Fruit fly (Drosophila melanogaster) whole organism, embryonic: ENCODE results near the gene FIG4.

ENCODE experiments used
- Atf-2 ChIP-seq: fragments of 200-800 bp; sonication (Bioruptor generic); optimal IDR thresholded peaks from 2 replicates; lab custom pipeline; 2016; ENCODE audit warnings: missing biosample characterization, missing genetic modification characterization
- CG10147 ChIP-seq: fragments of 200-800 bp; sonication (Bioruptor generic); optimal IDR thresholded peaks from 2 replicates; lab custom pipeline; 2019; ENCODE audit warnings: missing biosample characterization, mild to moderate bottlenecking, missing genetic modification characterization, moderate library complexity
- CG11398 ChIP-seq: fragments of 200-800 bp; sonication (Bioruptor generic); optimal IDR thresholded peaks from 2 replicates; lab custom pipeline; 2016; ENCODE audit warnings: missing biosample characterization, missing genetic modification characterization
- CG12659 ChIP-seq: fragments of 200-800 bp; sonication (Bioruptor generic); optimal IDR thresholded peaks from 3 replicates; lab custom pipeline; 2017; ENCODE audit warnings: mild to moderate bottlenecking, missing biosample characterization, missing genetic modification reagents, missing genetic modification characterization
- CG12942 ChIP-seq: fragments of 200-800 bp; sonication (Bioruptor generic); optimal IDR thresholded peaks from 3 replicates; lab custom pipeline; 2016; ENCODE audit warnings: missing biosample characterization, missing genetic modification characterization
- CG13775 ChIP-seq: fragments of 200-800 bp; sonication (Bioruptor generic); optimal IDR thresholded peaks from 3 replicates; lab custom pipeline; 2017; ENCODE audit warnings: missing biosample characterization, mild to moderate bottlenecking, missing genetic modification characterization
- CG15011 ChIP-seq: fragments of 200-800 bp; sonication (Bioruptor generic); optimal IDR thresholded peaks from 3 replicates; lab custom pipeline; 2018; ENCODE audit warnings: missing biosample characterization, mild to moderate bottlenecking, missing genetic modification characterization
- CG15073 ChIP-seq: fragments of 200-800 bp; sonication (Bioruptor generic); optimal IDR thresholded peaks from 2 replicates; lab custom pipeline; 2016; ENCODE audit warnings: missing biosample characterization, missing genetic modification characterization
- CG18011 ChIP-seq: fragments of 200-800 bp; sonication (Bioruptor generic); optimal IDR thresholded peaks from 2 replicates; lab custom pipeline; 2017; ENCODE audit warnings: missing biosample characterization, missing genetic modification characterization, mild to moderate bottlenecking, moderate library complexity, missing genotype
- CG2875 ChIP-seq: fragments of 200-800 bp; sonication (Bioruptor generic); optimal IDR thresholded peaks from 2 replicates; lab custom pipeline; 2017; ENCODE audit warnings: missing biosample characterization, mild to moderate bottlenecking, missing genetic modification characterization, missing genetic modification reagents
- CG32767 ChIP-seq: fragments of 200-800 bp; sonication (Bioruptor generic); IDR thresholded peaks from 2 replicates; pipeline ENCODE4 v1.3.6; 2022; ENCODE audit warnings: missing biosample characterization, missing genetic modification characterization
- CG3838 ChIP-seq: fragments of 200-800 bp; sonication (Bioruptor generic); optimal IDR thresholded peaks from 3 replicates; lab custom pipeline; 2016; ENCODE audit warnings: missing biosample characterization, missing genetic modification characterization
- CG4617 ChIP-seq: fragments of 200-800 bp; sonication (Bioruptor generic); optimal IDR thresholded peaks from 3 replicates; lab custom pipeline; 2016; ENCODE audit warnings: missing biosample characterization, missing genetic modification characterization, borderline replicate concordance
- CG5953 ChIP-seq: fragments of 200-800 bp; sonication (Bioruptor generic); IDR thresholded peaks from 2 replicates; pipeline ENCODE4 v1.3.6; 2022; ENCODE audit warnings: missing biosample characterization, missing genetic modification characterization
- CG6175 ChIP-seq: fragments of 200-800 bp; sonication (Bioruptor generic); IDR thresholded peaks from 3 replicates; pipeline ENCODE4 v1.3.6; 2022; ENCODE audit warnings: missing biosample characterization, missing genetic modification characterization
- CG7556 ChIP-seq: fragments of 200-800 bp; sonication (Bioruptor generic); optimal IDR thresholded peaks from 2 replicates; lab custom pipeline; 2017; ENCODE audit warnings: missing biosample characterization, mild to moderate bottlenecking, missing genetic modification characterization
- CG7839 ChIP-seq: fragments of 200-800 bp; sonication (Bioruptor generic); optimal IDR thresholded peaks from 3 replicates; lab custom pipeline; 2018; ENCODE audit warnings: missing biosample characterization, mild to moderate bottlenecking, missing genetic modification characterization, moderate library complexity
- CG7928 ChIP-seq: fragments of 200-800 bp; sonication (Bioruptor generic); optimal IDR thresholded peaks from 2 replicates; lab custom pipeline; 2017; ENCODE audit warnings: missing biosample characterization, mild to moderate bottlenecking, missing genetic modification characterization
- CG8765 ChIP-seq: fragments of 200-800 bp; sonication (Bioruptor generic); IDR thresholded peaks from 2 replicates; pipeline ENCODE4 v1.3.6; 2022; ENCODE audit warnings: missing biosample characterization, missing genetic modification characterization
- CG8924 ChIP-seq: fragments of 200-800 bp; optimal IDR thresholded peaks from 3 replicates; lab custom pipeline; 2019; ENCODE audit warnings: missing biosample characterization, mild to moderate bottlenecking, missing genetic modification characterization, moderate library complexity
- CG9817 ChIP-seq: fragments of 200-800 bp; sonication (Bioruptor generic); optimal IDR thresholded peaks from 2 replicates; lab custom pipeline; 2018; ENCODE audit warnings: missing biosample characterization, mild to moderate bottlenecking, missing genetic modification characterization, moderate library complexity
- Fer1 ChIP-seq: fragments of 200-800 bp; sonication (Bioruptor generic); optimal IDR thresholded peaks from 2 replicates; lab custom pipeline; 2017; ENCODE audit warnings: missing biosample characterization, mild to moderate bottlenecking, missing genetic modification characterization
- H2.0 ChIP-seq: fragments of 200-800 bp; sonication (Bioruptor generic); IDR thresholded peaks from 2 replicates; pipeline ENCODE4 v1.3.6; 2022; ENCODE audit warnings: missing biosample characterization, missing genetic modification characterization
- HLH4C ChIP-seq: fragments of 200-800 bp; sonication (Bioruptor generic); IDR thresholded peaks from 3 replicates; pipeline ENCODE4 v1.3.6; 2022; ENCODE audit warnings: missing biosample characterization, missing genetic modification characterization; ENCODE audit not compliant: partially characterized antibody
- HmgD ChIP-seq: fragments of 200-800 bp; sonication (Bioruptor generic); optimal IDR thresholded peaks from 3 replicates; lab custom pipeline; 2016; ENCODE audit warnings: missing biosample characterization, missing genetic modification characterization
- Neu2 ChIP-seq: fragments of 200-800 bp; sonication (Bioruptor generic); optimal IDR thresholded peaks from 3 replicates; lab custom pipeline; 2016; ENCODE audit warnings: missing biosample characterization, missing genetic modification characterization, borderline replicate concordance
- Nf-YB ChIP-seq: fragments of 200-800 bp; sonication (Bioruptor generic); optimal IDR thresholded peaks from 3 replicates; lab custom pipeline; 2019; ENCODE audit warnings: missing biosample characterization, mild to moderate bottlenecking, missing genetic modification characterization, moderate library complexity
- Poxn ChIP-seq: fragments of 200-800 bp; sonication (Bioruptor generic); IDR thresholded peaks from 2 replicates; pipeline ENCODE4 v1.3.6; 2022; ENCODE audit warnings: missing biosample characterization, missing genetic modification characterization
- Ravus ChIP-seq: fragments of 200-800 bp; sonication (Bioruptor generic); IDR thresholded peaks from 2 replicates; pipeline ENCODE4 v1.3.6; 2022; ENCODE audit warnings: missing biosample characterization, missing genetic modification characterization
- Tbp ChIP-seq: fragments of >200 bp; optimal IDR thresholded peaks from 2 replicates; lab custom pipeline; 2018; ENCODE audit warnings: missing biosample characterization, missing genetic modification characterization
- Trl ChIP-seq, 3 experiments: fragments of >200 bp in 2 of 3; fragments of 200-800 bp in 1 of 3; sonication (Bioruptor generic) in 1 of 3; optimal IDR thresholded peaks; 2 replicates in 1 of 3; 3 replicates in 2 of 3; lab custom pipeline; 2016 to 2017; ENCODE audit warnings: missing biosample characterization in 1 of 3, missing genetic modification characterization in 1 of 3
- br ChIP-seq: fragments of >200 bp; optimal IDR thresholded peaks from 2 replicates; lab custom pipeline; 2017
- cad ChIP-seq: fragments of >200 bp; optimal IDR thresholded peaks from 2 replicates; lab custom pipeline; 2017; ENCODE audit warnings: missing biosample characterization, missing genetic modification characterization
- caup ChIP-seq: fragments of 200-800 bp; sonication (Bioruptor generic); optimal IDR thresholded peaks from 3 replicates; lab custom pipeline; 2017; ENCODE audit warnings: missing biosample characterization, mild to moderate bottlenecking, missing genetic modification characterization, moderate library complexity; ENCODE audit not compliant: severe bottlenecking
- cwo ChIP-seq: fragments of 200-800 bp; sonication (Bioruptor generic); optimal IDR thresholded peaks from 3 replicates; lab custom pipeline; 2017; ENCODE audit warnings: missing biosample characterization, missing genetic modification characterization, mild to moderate bottlenecking, moderate library complexity, missing genetic modification reagents
- dmrt11E ChIP-seq: fragments of 200-800 bp; sonication (Bioruptor generic); optimal IDR thresholded peaks from 3 replicates; lab custom pipeline; 2018; ENCODE audit warnings: missing biosample characterization, mild to moderate bottlenecking, missing genetic modification characterization, moderate library complexity
- ewg ChIP-seq: fragments of 200-800 bp; sonication (Bioruptor generic); optimal IDR thresholded peaks from 3 replicates; lab custom pipeline; 2017; ENCODE audit warnings: mild to moderate bottlenecking, missing biosample characterization, missing genetic modification reagents, missing genetic modification characterization
- exex ChIP-seq: fragments of 200-800 bp; sonication (Bioruptor generic); optimal IDR thresholded peaks from 4 replicates; lab custom pipeline; 2018; ENCODE audit warnings: missing biosample characterization, mild to moderate bottlenecking, missing genetic modification characterization, moderate library complexity
- hb ChIP-seq: fragments of 200-800 bp; sonication (Bioruptor generic); IDR thresholded peaks from 3 replicates; pipeline ENCODE4 v1.3.6; 2022; ENCODE audit warnings: missing biosample characterization, missing genetic modification characterization; ENCODE audit not compliant: partially characterized antibody
- hkb ChIP-seq, 2 experiments: fragments of 200-800 bp in 1 of 2; fragments of >200 bp in 1 of 2; sonication (Bioruptor generic) in 1 of 2; IDR thresholded peaks in 1 of 2; optimal IDR thresholded peaks in 1 of 2; 2 replicates each; pipeline versions ENCODE4 v1.3.6 to Lab custom; 2017 to 2022; ENCODE audit warnings: missing biosample characterization in 1 of 2, missing genetic modification characterization in 1 of 2
- kah ChIP-seq: fragments of 200-800 bp; sonication (Bioruptor generic); optimal IDR thresholded peaks from 2 replicates; lab custom pipeline; 2018; ENCODE audit warnings: missing biosample characterization, mild to moderate bottlenecking, missing genetic modification characterization
- lbe ChIP-seq: fragments of 200-800 bp; sonication (Bioruptor generic); optimal IDR thresholded peaks from 2 replicates; lab custom pipeline; 2016; ENCODE audit warnings: missing biosample characterization, mild to moderate bottlenecking, missing genetic modification characterization
- luna ChIP-seq: fragments of 200-800 bp; sonication (Bioruptor generic); optimal IDR thresholded peaks from 2 replicates; lab custom pipeline; 2016; ENCODE audit warnings: missing biosample characterization, missing genetic modification characterization
- mam ChIP-seq: fragments of 200-800 bp; sonication (Bioruptor generic); optimal IDR thresholded peaks from 3 replicates; lab custom pipeline; 2016; ENCODE audit warnings: missing biosample characterization, missing genetic modification characterization
- pum ChIP-seq: fragments of 200-800 bp; sonication (Bioruptor generic); optimal IDR thresholded peaks from 2 replicates; lab custom pipeline; 2016; ENCODE audit warnings: missing biosample characterization, missing genetic modification characterization
- row ChIP-seq: fragments of 200-800 bp; sonication (Bioruptor generic); IDR thresholded peaks from 3 replicates; pipeline ENCODE4 v1.3.6; 2022; ENCODE audit warnings: missing biosample characterization, missing genetic modification characterization
- so ChIP-seq: fragments of 200-800 bp; sonication (Bioruptor generic); IDR thresholded peaks from 3 replicates; pipeline ENCODE4 v1.3.6; 2022; ENCODE audit warnings: missing biosample characterization, missing genetic modification characterization
- sr ChIP-seq: fragments of 200-800 bp; sonication (Bioruptor generic); IDR thresholded peaks from 3 replicates; pipeline ENCODE4 v1.3.6; 2022; ENCODE audit warnings: missing biosample characterization, missing genetic modification characterization
- twi ChIP-seq: fragments of 200-800 bp; optimal IDR thresholded peaks from 2 replicates; lab custom pipeline; 2019; ENCODE audit warnings: missing biosample characterization, mild to moderate bottlenecking, missing genetic modification characterization, moderate library complexity
- unpg ChIP-seq: fragments of 200-800 bp; sonication (Bioruptor generic); optimal IDR thresholded peaks from 3 replicates; lab custom pipeline; 2018; ENCODE audit warnings: missing biosample characterization, mild to moderate bottlenecking, missing genetic modification characterization, moderate library complexity

Gene FIG4

DNA sequence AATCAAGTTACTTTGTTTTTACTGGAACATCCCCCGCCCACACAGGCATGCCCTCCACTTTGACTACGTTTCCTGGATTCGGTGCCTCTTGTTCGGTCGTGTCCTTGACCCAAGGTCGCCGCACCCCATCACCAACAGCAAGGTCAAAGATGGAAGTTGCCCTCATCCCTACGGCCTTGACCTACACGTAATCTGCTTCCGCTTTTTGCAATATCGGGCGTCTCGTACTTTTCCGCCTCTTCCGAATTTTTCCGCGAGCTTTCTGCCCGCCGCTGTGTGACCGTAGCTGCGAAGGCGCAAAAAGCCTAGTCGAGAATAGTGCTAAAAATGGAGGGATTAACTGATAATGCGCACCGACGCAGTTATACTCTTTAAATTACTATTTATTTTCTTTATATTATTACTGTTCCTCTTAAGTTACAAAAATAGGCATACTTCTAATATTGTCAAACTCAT is 8.4 kb upstream of the FIG4 start, which contains the start of gene Gs1l (continued):
- TF ChIP-seq pum = no peak
- TF ChIP-seq CG10147 (GFP tag; lab: Kevin White, UChicago) = peak; percentile 24
- no peak for TF ChIP-seq CG5953 (GFP tag; lab: Robert Waterston, UW)
- no peak for TF ChIP-seq CG18011
- TF ChIP-seq CG6175 = no peak
- peak; percentile 40 for TF ChIP-seq CG12659 (GFP tag; lab: Kevin White, UChicago)
- no peak for TF ChIP-seq HLH4C (GFP tag; lab: Robert Waterston, UW)
- peak; percentile 42 for TF ChIP-seq Fer1 (GFP tag; lab: Kevin White, UChicago)
- TF ChIP-seq CG12942 = no peak
- no peak for TF ChIP-seq cad (GFP tag; lab: Kevin White, UChicago)
- TF ChIP-seq hb = no peak
- TF ChIP-seq CG15073 (GFP tag; lab: Kevin White, UChicago) = no peak
- peak; percentile 93 for TF ChIP-seq row
- TF ChIP-seq CG11398 = no peak
- no peak for TF ChIP-seq CG3838 (GFP tag; lab: Kevin White, UChicago)
- no peak for TF ChIP-seq CG7928 (GFP tag; lab: Kevin White, UChicago)
- no peak for TF ChIP-seq Atf-2 (GFP tag; lab: Kevin White, UChicago)
- no peak for TF ChIP-seq CG4617
- TF ChIP-seq luna (GFP tag; lab: Kevin White, UChicago) = no peak
- no peak for TF ChIP-seq CG13775 (GFP tag; lab: Kevin White, UChicago)
- TF ChIP-seq CG32767 (GFP tag; lab: Robert Waterston, UW) = no peak
- TF ChIP-seq Neu2 (GFP tag; lab: Kevin White, UChicago) = no peak
- no peak for TF ChIP-seq HmgD
- TF ChIP-seq twi (tag; lab: Kevin White, UChicago) = no peak
- no peak for TF ChIP-seq kah (GFP tag; lab: Kevin White, UChicago)
- no peak for TF ChIP-seq br (lab: Kevin White, UChicago)
- no peak for TF ChIP-seq H2.0
- no peak for TF ChIP-seq CG7556 (GFP tag; lab: Kevin White, UChicago)
- no peak for TF ChIP-seq CG9817 (tag; lab: Kevin White, UChicago)
- no peak for TF ChIP-seq hkb (optimal IDR thresholded peaks at IDR 0.05; lab: Kevin White, UChicago)
- 0 out of 2 replicates have a peak, but pooled peaks have one; percentile 17 for TF ChIP-seq hkb (GFP tag; IDR thresholded peaks at IDR 0.05; lab: Robert Waterston, UW)
- no peak for TF ChIP-seq caup (GFP tag; lab: Kevin White, UChicago)
- TF ChIP-seq so = no peak
- no peak for TF ChIP-seq cwo (GFP tag; lab: Kevin White, UChicago)
- peak; percentile 34 for TF ChIP-seq unpg (GFP tag; lab: Kevin White, UChicago)
- TF ChIP-seq CG2875 (GFP tag; lab: Kevin White, UChicago) = no peak
- no peak for TF ChIP-seq ewg
- no peak; the same call in 1 of the 2 replicates for TF ChIP-seq CG8765 (GFP tag; lab: Robert Waterston, UW)
- no peak for TF ChIP-seq Poxn (GFP tag; lab: Robert Waterston, UW)
- TF ChIP-seq CG7839 (tag; lab: Kevin White, UChicago) = peak; percentile 36
- no peak for TF ChIP-seq Nf-YB (GFP tag; lab: Kevin White, UChicago)
- TF ChIP-seq sr (GFP tag; lab: Robert Waterston, UW) = no peak
- TF ChIP-seq Tbp (GFP tag; lab: Kevin White, UChicago) = no peak
- TF ChIP-seq dmrt11E = no peak
- TF ChIP-seq mam (GFP tag; lab: Kevin White, UChicago) = no peak
- TF ChIP-seq exex (tag; lab: Kevin White, UChicago) = no peak
- no peak for TF ChIP-seq Ravus (GFP tag; lab: Robert Waterston, UW)
- TF ChIP-seq Trl (optimal IDR thresholded peaks at IDR 0.05; lab: Kevin White, UChicago) = no peak
- TF ChIP-seq Trl (GFP tag; optimal IDR thresholded peaks at IDR 0.05; lab: Kevin White, UChicago) = no peak
- no peak for TF ChIP-seq lbe (GFP tag; lab: Kevin White, UChicago)
- TF ChIP-seq CG8924 = no peak
- no peak for TF ChIP-seq CG15011 (GFP tag; lab: Kevin White, UChicago)
